Fruit fly (Drosophila melanogaster): ENCODE measurements around the gene Fer1.

The Fer1 gene

dm6 chr3R:7091904-7092303, 44.1 kb upstream of the Fer1 start (continued):
- TF ChIP-seq CG1647 (GFP tag; optimal IDR thresholded peaks at IDR 0.05) (peak; percentile 32), ci (GFP tag; IDR thresholded peaks at IDR 0.05) (peak; percentile 46; the same call in 1 of the 3 replicates), CG8924 (tag; optimal IDR thresholded peaks at IDR 0.05) (peak; percentile 62), HLH54F (GFP tag; optimal IDR thresholded peaks at IDR 0.05) (peak; percentile 24), B-H2 (GFP tag; optimal IDR thresholded peaks at IDR 0.05) (peak; percentile 46), bcd (GFP tag; optimal IDR thresholded peaks at IDR 0.05) (no peak), Doc3 (GFP tag; IDR thresholded peaks at IDR 0.05; ENCODE audit: partially characterized antibody) (peak; percentile 71; the same call in 2 of the 3 replicates), z (GFP tag; IDR thresholded peaks at IDR 0.05) (no peak), jigr1 (GFP tag; IDR thresholded peaks at IDR 0.05) (no peak), bab2 (GFP tag; optimal IDR thresholded peaks at IDR 0.05) (peak; percentile 12), CG3838 (GFP tag; optimal IDR thresholded peaks at IDR 0.05) (no peak), chm (GFP tag; IDR thresholded peaks at IDR 0.05) (peak; percentile 11; the same call in 1 of the 2 replicates), sens (GFP tag) (peak; percentile 91), Dad (GFP tag; optimal IDR thresholded peaks at IDR 0.05) (peak; percentile 7), CG17568 (GFP tag; optimal IDR thresholded peaks at IDR 0.05) (no peak), slbo (GFP tag; IDR thresholded peaks at IDR 0.05) (peak; percentile 60), CG15601 (tag; optimal IDR thresholded peaks at IDR 0.05) (peak; percentile 25), CG16813 (GFP tag; IDR thresholded peaks at IDR 0.05; ENCODE audit: partially characterized antibody) (peak; percentile 69), tna (GFP tag; IDR thresholded peaks at IDR 0.05; ENCODE audit: partially characterized antibody) (0 out of 2 replicates have a peak, but pooled peaks have one; percentile 11), dpn (GFP tag; optimal IDR thresholded peaks at IDR 0.05) (peak; percentile 3 to 36), Trl (optimal IDR thresholded peaks at IDR 0.05) (no peak), Trl (GFP tag; optimal IDR thresholded peaks at IDR 0.05) (peak; percentile 52), repo (GFP tag; optimal IDR thresholded peaks at IDR 0.05) (no peak), Antp (GFP tag; optimal IDR thresholded peaks at IDR 0.05) (no peak), Neu2 (GFP tag; optimal IDR thresholded peaks at IDR 0.05; ENCODE audit: borderline replicate concordance) (no peak), Sry-β (GFP tag; optimal IDR thresholded peaks at IDR 0.05) (no peak), D19A (tag; optimal IDR thresholded peaks at IDR 0.05) (peak; percentile 47), chn (GFP tag; optimal IDR thresholded peaks at IDR 0.05) (no peak), chif (GFP tag; optimal IDR thresholded peaks at IDR 0.05) (peak in 1 of 2 experiments; percentile 7), CG4617 (GFP tag; optimal IDR thresholded peaks at IDR 0.05; ENCODE audit: borderline replicate concordance) (peak; percentile 24), CG10209 (GFP tag; optimal IDR thresholded peaks at IDR 0.05) (no peak), CG4820 (GFP tag; optimal IDR thresholded peaks at IDR 0.05) (no peak), cato (GFP tag; optimal IDR thresholded peaks at IDR 0.05; ENCODE audit: borderline replicate concordance) (no peak), Poxn (GFP tag; IDR thresholded peaks at IDR 0.05) (no peak), rib (GFP tag; IDR thresholded peaks at IDR 0.05) (no peak), CG13624 (GFP tag; optimal IDR thresholded peaks at IDR 0.05) (peak; percentile 54), CG4854 (GFP tag; optimal IDR thresholded peaks at IDR 0.05) (peak; percentile 0), Nf-YA (GFP tag; IDR thresholded peaks at IDR 0.05) (no peak), knrl (GFP tag; IDR thresholded peaks at IDR 0.05; ENCODE audit: partially characterized antibody) (peak; percentile 70; the same call in 2 of the 3 replicates), exex (tag; optimal IDR thresholded peaks at IDR 0.05) (no peak), CG2678 (tag; optimal IDR thresholded peaks at IDR 0.05) (no peak), Sox102F (GFP tag; optimal IDR thresholded peaks at IDR 0.05) (no peak), CG6689 (GFP tag; IDR thresholded peaks at IDR 0.05) (no peak), ab (GFP tag; optimal IDR thresholded peaks at IDR 0.05) (no peak), CG8281 (tag; optimal IDR thresholded peaks at IDR 0.05) (peak; percentile 96), CG18619 (GFP tag; optimal IDR thresholded peaks at IDR 0.05) (no peak), ssp (GFP tag; IDR thresholded peaks at IDR 0.05) (no peak), stwl (tag; optimal IDR thresholded peaks at IDR 0.05) (peak; percentile 99), CG15696 (tag; optimal IDR thresholded peaks at IDR 0.05) (peak; percentile 30), CG14050 (GFP tag; IDR thresholded peaks at IDR 0.05) (peak; percentile 36; the same call in 1 of the 3 replicates), trem (tag; optimal IDR thresholded peaks at IDR 0.05) (peak; percentile 97)

Measured in whole organism, embryonic.